Fruit fly (Drosophila melanogaster) whole organism, wandering third instar larva: Measurements from ENCODE around the gene CG33493.

Source experiments
- Abd-B ChIP-seq: fragments of >200 bp; optimal IDR thresholded peaks from 2 replicates; lab custom pipeline; 2017; ENCODE audit warnings: missing biosample characterization, missing genetic modification characterization
- CG32264 ChIP-seq: fragments of 200-800 bp; sonication (Bioruptor generic); optimal IDR thresholded peaks from 2 replicates; lab custom pipeline; 2016; ENCODE audit warnings: missing biosample characterization, missing genetic modification characterization
- CG9705 ChIP-seq: fragments of 200-800 bp; sonication (Bioruptor generic); optimal IDR thresholded peaks from 2 replicates; lab custom pipeline; 2018; ENCODE audit warnings: missing biosample characterization, mild to moderate bottlenecking, missing genetic modification characterization
- CrebA ChIP-seq: fragments of 200-800 bp; sonication (Bioruptor generic); optimal IDR thresholded peaks from 2 replicates; lab custom pipeline; 2016; ENCODE audit warnings: missing biosample characterization, mild to moderate bottlenecking, missing genetic modification characterization, borderline replicate concordance
- Dfd ChIP-seq: fragments of >200 bp; optimal IDR thresholded peaks from 2 replicates; lab custom pipeline; 2017; ENCODE audit warnings: missing biosample characterization, missing genetic modification characterization
- Dif ChIP-seq: fragments of 200-275, 200-300 bp; sonication (Bioruptor generic); optimal IDR thresholded peaks from 2 replicates; lab custom pipeline; 2018; ENCODE audit warnings: missing biosample characterization, missing genetic modification characterization; ENCODE audit not compliant: partially characterized antibody
- GATAd ChIP-seq: sonication (Bioruptor generic); optimal IDR thresholded peaks from 2 replicates; lab custom pipeline; 2016; ENCODE audit warnings: missing biosample characterization, missing genetic modification characterization
- HLH106 ChIP-seq: fragments of 200-800 bp; optimal IDR thresholded peaks from 3 replicates; lab custom pipeline; 2019; ENCODE audit warnings: missing biosample characterization, mild to moderate bottlenecking, missing genetic modification characterization, moderate library complexity
- Hnf4 ChIP-seq: fragments of 200-800 bp; sonication (Bioruptor generic); optimal IDR thresholded peaks from 2 replicates; lab custom pipeline; 2016; ENCODE audit warnings: missing biosample characterization, mild to moderate bottlenecking, missing genetic modification characterization
- Hr78 ChIP-seq: fragments of >200 bp; optimal IDR thresholded peaks from 2 replicates; lab custom pipeline; 2017; ENCODE audit warnings: missing biosample characterization, missing genetic modification characterization
- Hr83 ChIP-seq: fragments of 200-300 bp; sonication (Bioruptor generic); optimal IDR thresholded peaks from 2 replicates; lab custom pipeline; 2016; ENCODE audit warnings: missing biosample characterization, mild to moderate bottlenecking, missing genetic modification characterization, moderate library complexity; ENCODE audit not compliant: poor library complexity, severe bottlenecking
- Jra ChIP-seq: sonication (Bioruptor generic); optimal IDR thresholded peaks from 2 replicates; lab custom pipeline; 2016; ENCODE audit warnings: missing biosample characterization, missing genetic modification characterization
- Mio ChIP-seq: sonication (Bioruptor generic); optimal IDR thresholded peaks from 2 replicates; lab custom pipeline; 2016; ENCODE audit warnings: missing biosample characterization, missing genetic modification characterization
- Myc ChIP-seq: fragments of >200 bp; optimal IDR thresholded peaks from 2 replicates; lab custom pipeline; 2017
- N ChIP-seq: fragments of >200 bp; optimal IDR thresholded peaks from 2 replicates; lab custom pipeline; 2018; ENCODE audit warnings: missing biosample characterization, missing external identifiers, missing genetic modification characterization
- OdsH ChIP-seq: fragments of 200-800 bp; sonication (Bioruptor generic); optimal IDR thresholded peaks from 2 replicates; lab custom pipeline; 2016; ENCODE audit warnings: missing biosample characterization, mild to moderate bottlenecking, missing genetic modification characterization
- Rel ChIP-seq, 2 experiments: fragments of 200-800 bp; sonication (Bioruptor generic) in 1 of 2; optimal IDR thresholded peaks; 2 replicates in 1 of 2; 3 replicates in 1 of 2; lab custom pipeline; 2016 to 2019; ENCODE audit warnings: mild to moderate bottlenecking in 2 of 2, missing biosample characterization in 2 of 2, missing genetic modification characterization in 2 of 2, moderate library complexity in 1 of 2
- Sp1 ChIP-seq: fragments of 200-800 bp; sonication (Bioruptor generic); optimal IDR thresholded peaks from 3 replicates; lab custom pipeline; 2019; ENCODE audit warnings: missing biosample characterization, mild to moderate bottlenecking, missing genetic modification characterization, moderate library complexity
- Vsx2 ChIP-seq: fragments of 200-300, 225-300 bp; sonication (Bioruptor generic); optimal IDR thresholded peaks from 2 replicates; lab custom pipeline; 2018; ENCODE audit warnings: missing biosample characterization, missing genetic modification characterization; ENCODE audit not compliant: partially characterized antibody
- br ChIP-seq: fragments of 200-800 bp; sonication (Bioruptor generic); optimal IDR thresholded peaks from 2 replicates; lab custom pipeline; 2016; ENCODE audit warnings: missing biosample characterization, missing genetic modification characterization
- brk ChIP-seq: fragments of 200-800 bp; sonication (Bioruptor generic); optimal IDR thresholded peaks from 2 replicates; lab custom pipeline; 2016; ENCODE audit warnings: missing biosample characterization, mild to moderate bottlenecking, missing genetic modification characterization
- dl ChIP-seq, 2 experiments: fragments of 175-275, 200-275 bp in 1 of 2; fragments of 200-275 bp in 1 of 2; sonication (Bioruptor generic); optimal IDR thresholded peaks; lab custom pipeline; 2018; ENCODE audit warnings: mild to moderate bottlenecking in 2 of 2, missing biosample characterization in 2 of 2, missing genetic modification characterization in 2 of 2, moderate library complexity in 2 of 2; ENCODE audit not compliant: partially characterized antibody in 2 of 2, insufficient read depth in 1 of 2
- dmrt93B ChIP-seq: fragments of 200-800 bp; sonication (Bioruptor generic); optimal IDR thresholded peaks from 2 replicates; lab custom pipeline; 2018; ENCODE audit warnings: missing biosample characterization, mild to moderate bottlenecking, missing genetic modification characterization
- dsf ChIP-seq: sonication (Bioruptor generic); optimal IDR thresholded peaks from 2 replicates; lab custom pipeline; 2016; ENCODE audit warnings: missing biosample characterization, missing genetic modification characterization, borderline replicate concordance
- ey ChIP-seq: fragments of 200-800 bp; sonication (Bioruptor generic); optimal IDR thresholded peaks from 2 replicates; lab custom pipeline; 2016; ENCODE audit warnings: missing biosample characterization, missing genetic modification characterization
- foxo ChIP-seq, 2 experiments: fragments of 200-800 bp; sonication (Bioruptor generic); optimal IDR thresholded peaks; 2 replicates in 1 of 2; 3 replicates in 1 of 2; lab custom pipeline; 2016 to 2017; ENCODE audit warnings: missing biosample characterization in 2 of 2, missing genetic modification characterization in 2 of 2
- fru ChIP-seq: fragments of 200-800 bp; sonication (Bioruptor generic); optimal IDR thresholded peaks from 3 replicates; lab custom pipeline; 2016; ENCODE audit warnings: missing biosample characterization, mild to moderate bottlenecking, missing genetic modification characterization
- h ChIP-seq: fragments of 200-800 bp; sonication (Bioruptor generic); optimal IDR thresholded peaks from 3 replicates; lab custom pipeline; 2016; ENCODE audit warnings: missing biosample characterization, mild to moderate bottlenecking, missing genetic modification characterization
- jim ChIP-seq: fragments of 175-275, 200-325 bp; sonication (Bioruptor generic); optimal IDR thresholded peaks from 2 replicates; lab custom pipeline; 2016; ENCODE audit warnings: missing biosample characterization, mild to moderate bottlenecking, missing genetic modification characterization
- lola ChIP-seq: fragments of >200 bp; optimal IDR thresholded peaks from 2 replicates; lab custom pipeline; 2017; ENCODE audit warnings: missing biosample characterization, missing genetic modification characterization
- pan ChIP-seq: fragments of >200 bp; optimal IDR thresholded peaks from 2 replicates; lab custom pipeline; 2017
- psq ChIP-seq: fragments of 200-800 bp; sonication (Bioruptor generic); optimal IDR thresholded peaks from 3 replicates; lab custom pipeline; 2017; ENCODE audit warnings: missing biosample characterization, mild to moderate bottlenecking, missing genetic modification characterization, moderate library complexity
- rgr ChIP-seq: fragments of 200-800 bp; sonication (Bioruptor generic); optimal IDR thresholded peaks from 3 replicates; lab custom pipeline; 2016; ENCODE audit warnings: missing biosample characterization, mild to moderate bottlenecking, missing genetic modification characterization
- sage ChIP-seq: fragments of 200-800 bp; sonication (Bioruptor generic); optimal IDR thresholded peaks from 2 replicates; lab custom pipeline; 2016; ENCODE audit warnings: missing biosample characterization, mild to moderate bottlenecking, missing genetic modification characterization
- sv ChIP-seq: fragments of 200-800 bp; sonication (Bioruptor generic); optimal IDR thresholded peaks from 3 replicates; lab custom pipeline; 2016; ENCODE audit warnings: missing biosample characterization, missing genetic modification characterization
- tai ChIP-seq: sonication (Bioruptor generic); optimal IDR thresholded peaks from 2 replicates; lab custom pipeline; 2016; ENCODE audit warnings: missing biosample characterization, missing genetic modification characterization
- usp ChIP-seq: fragments of >200 bp; optimal IDR thresholded peaks from 2 replicates; lab custom pipeline; 2017; ENCODE audit warnings: missing biosample characterization, missing genetic modification characterization
- woc ChIP-seq: sonication (Bioruptor generic); optimal IDR thresholded peaks from 2 replicates; lab custom pipeline; 2016; ENCODE audit warnings: missing biosample characterization, mild to moderate bottlenecking, missing genetic modification characterization

CG33493 gene

DNA sequence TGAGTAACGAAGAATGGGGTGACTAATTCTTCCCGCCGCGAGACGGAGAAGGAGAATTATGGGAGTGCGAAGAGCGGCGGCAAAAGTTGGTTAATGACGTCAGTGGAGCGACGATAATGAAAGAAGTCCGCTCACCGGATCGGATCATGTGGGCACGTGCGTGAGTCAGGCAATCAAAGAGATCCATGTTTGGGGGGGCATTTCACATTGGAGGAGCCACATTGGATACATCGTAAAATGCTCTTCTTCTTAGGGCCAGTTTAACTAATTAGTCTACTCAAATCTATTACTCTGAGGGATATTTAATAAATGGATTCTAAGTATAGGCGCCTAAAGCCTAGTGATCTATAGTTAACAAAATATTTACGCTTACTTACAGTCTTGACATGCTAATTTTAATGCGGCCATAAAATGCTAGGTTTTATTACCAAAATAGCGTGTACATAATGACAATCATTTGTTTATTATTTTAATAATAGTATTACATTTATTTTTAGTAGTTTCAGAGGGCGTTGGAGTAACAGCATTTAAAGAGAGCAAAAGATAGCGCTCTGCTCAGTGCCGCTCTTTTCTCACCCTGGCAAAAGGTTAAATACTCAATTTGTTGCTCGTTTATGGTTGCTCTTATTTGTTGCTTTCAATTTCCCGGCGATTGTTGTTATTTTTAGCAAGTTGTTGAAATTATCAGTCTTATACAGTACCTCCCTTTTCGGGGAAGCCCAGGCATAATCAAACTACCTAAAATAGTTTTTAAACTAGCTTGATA is 34.4 kb downstream of the CG33493 start:
- TF ChIP-seq Rel (GFP tag; optimal IDR thresholded peaks at IDR 0.05; lab: Kevin White, UChicago) (no peak), Rel (tag; optimal IDR thresholded peaks at IDR 0.05; lab: Kevin White, UChicago) (peak; percentile 7), Myc (lab: Kevin White, UChicago) (no peak)

DNA sequence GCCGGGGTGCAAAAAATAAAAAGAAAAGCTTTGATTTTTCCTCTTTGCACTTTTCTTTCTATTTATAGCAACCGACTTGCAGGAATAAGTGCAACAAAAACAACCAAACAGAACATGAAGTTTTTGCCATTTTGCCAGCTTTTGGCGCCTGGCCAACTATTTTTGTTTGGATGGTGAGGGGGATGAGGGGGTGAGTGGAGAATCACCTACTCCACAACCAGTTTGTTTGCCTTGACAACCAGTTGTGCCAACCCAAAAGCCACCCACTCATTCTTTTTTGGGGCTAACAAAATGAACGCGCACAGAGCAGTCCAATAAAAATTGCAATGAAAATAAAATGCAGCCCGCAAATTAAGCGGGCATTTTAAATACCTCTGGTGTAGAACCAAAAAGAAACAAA is 35.7 kb downstream of the CG33493 start:
- TF ChIP-seq Abd-B (GFP tag; lab: Kevin White, UChicago) = no peak
- no peak for TF ChIP-seq OdsH (GFP tag; lab: Kevin White, UChicago)
- TF ChIP-seq CG32264 (GFP tag; lab: Kevin White, UChicago) = no peak
- TF ChIP-seq rgr = no peak
- TF ChIP-seq lola = no peak
- no peak for TF ChIP-seq dsf (GFP tag; lab: Kevin White, UChicago)

DNA sequence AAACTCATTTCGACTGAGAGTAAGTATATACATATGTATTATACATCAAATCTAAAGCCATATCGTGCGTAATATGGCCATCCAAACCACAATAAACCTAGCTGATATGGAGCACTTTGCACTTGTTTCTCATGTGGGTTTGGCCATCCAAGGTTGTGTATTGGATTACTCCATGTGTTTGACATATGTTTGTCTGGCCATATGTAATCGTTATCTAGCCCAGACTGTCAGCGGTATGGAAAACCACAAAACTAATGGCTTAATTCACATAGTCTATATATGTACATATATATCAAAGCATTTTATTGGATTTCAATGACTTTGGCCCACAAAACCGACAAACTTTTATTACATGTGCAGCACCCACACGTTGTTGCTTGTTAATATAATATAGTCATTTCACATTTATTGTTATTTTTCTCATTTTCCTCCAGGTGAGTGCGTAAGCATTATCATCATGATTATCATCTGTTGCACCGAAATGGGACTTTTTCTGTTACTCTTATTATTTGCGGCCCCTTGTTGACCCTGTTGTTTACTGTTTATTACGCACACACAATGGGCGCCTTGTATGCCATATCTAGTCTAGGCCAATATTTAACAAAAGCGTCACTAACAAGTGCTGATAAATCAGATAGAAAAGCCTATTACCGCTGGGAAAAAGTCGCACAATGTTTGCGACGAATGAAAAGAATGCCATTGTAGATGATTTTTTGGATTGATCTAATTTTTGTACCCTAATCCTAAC is 36.3 kb downstream of the CG33493 start:
- TF ChIP-seq sv (GFP tag; lab: Kevin White, UChicago) = peak; percentile 12
- no peak for TF ChIP-seq HLH106
- peak; percentile 19 for TF ChIP-seq Hnf4 (GFP tag; lab: Kevin White, UChicago)
- peak; percentile 36 for TF ChIP-seq br
- no peak for TF ChIP-seq Abd-B (GFP tag; lab: Kevin White, UChicago)
- TF ChIP-seq pan (lab: Kevin White, UChicago) = no peak
- no peak for TF ChIP-seq Myc (lab: Kevin White, UChicago)
- TF ChIP-seq Rel (GFP tag; optimal IDR thresholded peaks at IDR 0.05; lab: Kevin White, UChicago) = no peak
- TF ChIP-seq Rel (tag; optimal IDR thresholded peaks at IDR 0.05; lab: Kevin White, UChicago) = no peak
- TF ChIP-seq usp (GFP tag; lab: Kevin White, UChicago) = no peak
- no peak for TF ChIP-seq ey
- no peak for TF ChIP-seq Sp1
- no peak for TF ChIP-seq Hr78
- no peak for TF ChIP-seq dsf (GFP tag; lab: Kevin White, UChicago)
- TF ChIP-seq Vsx2 (GFP tag; lab: Kevin White, UChicago) = no peak
- TF ChIP-seq foxo (GFP tag; optimal IDR thresholded peaks at IDR 0.05; lab: Kevin White, UChicago) = peak in 1 of 2 experiments; percentile 11
- TF ChIP-seq CrebA = no peak
- TF ChIP-seq woc (GFP tag; lab: Kevin White, UChicago) = no peak
- TF ChIP-seq GATAd (GFP tag; lab: Kevin White, UChicago) = no peak
- TF ChIP-seq Dfd (GFP tag; lab: Kevin White, UChicago) = no peak
- no peak for TF ChIP-seq dmrt93B (GFP tag; lab: Kevin White, UChicago)
- no peak for TF ChIP-seq Dif (GFP tag; lab: Kevin White, UChicago)
- TF ChIP-seq jim (GFP tag; lab: Kevin White, UChicago) = no peak
- TF ChIP-seq N (GFP tag; lab: Kevin White, UChicago) = no peak
- TF ChIP-seq dl (GFP tag; optimal IDR thresholded peaks at IDR 0.05; lab: Kevin White, UChicago; ENCODE audit: insufficient read depth in 1 of 2, partially characterized antibody in 2 of 2) = no peak
- TF ChIP-seq fru (GFP tag; lab: Kevin White, UChicago) = peak; percentile 21
- peak; percentile 25 for TF ChIP-seq rgr
- no peak for TF ChIP-seq Jra
- no peak for TF ChIP-seq psq (GFP tag; lab: Kevin White, UChicago)
- TF ChIP-seq lola = no peak
- TF ChIP-seq OdsH (GFP tag; lab: Kevin White, UChicago) = peak; percentile 46
- TF ChIP-seq CG32264 (GFP tag; lab: Kevin White, UChicago) = no peak
- no peak for TF ChIP-seq Mio (GFP tag; lab: Kevin White, UChicago)
- peak; percentile 23 for TF ChIP-seq h (GFP tag; lab: Kevin White, UChicago)
- no peak for TF ChIP-seq brk
- peak; percentile 57 for TF ChIP-seq Hr83
- no peak for TF ChIP-seq tai (GFP tag; lab: Kevin White, UChicago)
- no peak for TF ChIP-seq sage
- no peak for TF ChIP-seq CG9705 (GFP tag; lab: Kevin White, UChicago)
